Worm (Caenorhabditis elegans) whole organism, L3 larva: Measurements from ENCODE around the gene mxl-2.

Experiments used
- R02D3.7 ChIP-seq: fragments of 150-350 bp; optimal IDR thresholded peaks from 2 replicates; lab custom pipeline; 2014; ENCODE audit warnings: missing biosample characterization, missing genetic modification characterization
- ZK546.5 ChIP-seq: sonication (generic microtip); optimal IDR thresholded peaks from 2 replicates; lab custom pipeline; 2017; ENCODE audit warnings: missing biosample characterization, missing genetic modification characterization
- aly-2 ChIP-seq: fragments of 150-350 bp; optimal IDR thresholded peaks from 2 replicates; lab custom pipeline; 2014; ENCODE audit warnings: missing biosample characterization, missing genetic modification characterization
- ama-1 ChIP-seq: fragments of 150-350 bp; optimal IDR thresholded peaks from 2 replicates; lab custom pipeline; 2018
- ceh-16 ChIP-seq: sonication (generic microtip); optimal IDR thresholded peaks from 2 replicates; lab custom pipeline; 2017; ENCODE audit warnings: missing biosample characterization, missing genetic modification characterization
- ceh-9 ChIP-seq: sonication (generic microtip); optimal IDR thresholded peaks from 2 replicates; lab custom pipeline; 2018; ENCODE audit warnings: missing biosample characterization, missing genetic modification characterization
- daf-12 ChIP-seq: fragments of 150-350 bp; optimal IDR thresholded peaks from 2 replicates; lab custom pipeline; 2014; ENCODE audit warnings: missing biosample characterization, missing genetic modification reagents, missing genetic modification characterization
- egl-27 ChIP-seq: sonication (generic microtip); optimal IDR thresholded peaks from 4 replicates; lab custom pipeline; 2017; ENCODE audit warnings: missing biosample characterization, missing genetic modification reagents, missing genetic modification characterization
- elt-1 ChIP-seq: fragments of 150-350 bp; optimal IDR thresholded peaks from 2 replicates; lab custom pipeline; 2014; ENCODE audit warnings: missing biosample characterization, missing genetic modification characterization
- elt-2 ChIP-seq: sonication (generic microtip); optimal IDR thresholded peaks from 2 replicates; lab custom pipeline; 2016; ENCODE audit warnings: missing genetic modification reagents, mild to moderate bottlenecking, missing genetic modification characterization, missing compliant biosample characterization
- elt-3 ChIP-seq, 3 experiments: fragments of 150-350 bp in 1 of 3; sonication (generic microtip) in 2 of 3; optimal IDR thresholded peaks; 2 replicates in 2 of 3; 4 replicates in 1 of 3; lab custom pipeline; 2014 to 2017; ENCODE audit warnings: missing biosample characterization in 3 of 3, missing genetic modification characterization in 3 of 3
- eor-1 ChIP-seq, 2 experiments: fragments of 150-350 bp; optimal IDR thresholded peaks; 2 replicates each; lab custom pipeline; 2014 to 2018; ENCODE audit warnings: missing biosample characterization in 2 of 2, missing genetic modification characterization in 2 of 2
- fos-1 ChIP-seq: fragments of 150-350 bp; optimal IDR thresholded peaks from 2 replicates; lab custom pipeline; 2014; ENCODE audit warnings: missing biosample characterization, missing genetic modification characterization
- hmg-11 ChIP-seq: sonication (generic microtip); optimal IDR thresholded peaks from 2 replicates; lab custom pipeline; 2016; ENCODE audit warnings: missing genetic modification characterization, missing compliant biosample characterization
- jun-1 ChIP-seq: fragments of 150-350 bp; optimal IDR thresholded peaks from 2 replicates; lab custom pipeline; 2014; ENCODE audit warnings: missing biosample characterization, missing genetic modification reagents, missing genetic modification characterization
- lin-15B ChIP-seq: fragments of 150-350 bp; optimal IDR thresholded peaks from 2 replicates; lab custom pipeline; 2014; ENCODE audit warnings: missing biosample characterization, missing genetic modification characterization
- lin-39 ChIP-seq: fragments of 150-350 bp; optimal IDR thresholded peaks from 2 replicates; lab custom pipeline; 2018; ENCODE audit warnings: missing biosample characterization, missing genetic modification reagents, missing genetic modification characterization
- lsy-12 ChIP-seq: sonication (generic microtip); optimal IDR thresholded peaks from 2 replicates; lab custom pipeline; 2016; ENCODE audit warnings: mild to moderate bottlenecking, missing genetic modification characterization, missing compliant biosample characterization
- mdl-1 ChIP-seq: fragments of 150-350 bp; optimal IDR thresholded peaks from 2 replicates; lab custom pipeline; 2014; ENCODE audit warnings: missing biosample characterization, missing genetic modification characterization
- mml-1 ChIP-seq: fragments of 150-350 bp; sonication (generic microtip); optimal IDR thresholded peaks from 3 replicates; lab custom pipeline; 2014; ENCODE audit warnings: missing biosample characterization, missing genetic modification characterization
- nfya-1 ChIP-seq: sonication (generic microtip); optimal IDR thresholded peaks from 2 replicates; lab custom pipeline; 2017; ENCODE audit warnings: missing genetic modification characterization, mild to moderate bottlenecking, missing compliant biosample characterization, antibody characterized with exemption, moderate library complexity; ENCODE audit not compliant: insufficient read depth
- nhr-11 ChIP-seq: fragments of 150-350 bp; optimal IDR thresholded peaks from 2 replicates; lab custom pipeline; 2014; ENCODE audit warnings: missing biosample characterization, missing genetic modification characterization
- nhr-12 ChIP-seq: fragments of 150-350 bp; optimal IDR thresholded peaks from 2 replicates; lab custom pipeline; 2014; ENCODE audit warnings: missing biosample characterization, missing genetic modification characterization
- nhr-28 ChIP-seq: fragments of 150-350 bp; optimal IDR thresholded peaks from 2 replicates; lab custom pipeline; 2014; ENCODE audit warnings: missing biosample characterization, missing genetic modification characterization
- nhr-43 ChIP-seq: sonication (generic microtip); optimal IDR thresholded peaks from 2 replicates; lab custom pipeline; 2016; ENCODE audit warnings: mild to moderate bottlenecking, missing genetic modification characterization, missing compliant biosample characterization; ENCODE audit not compliant: poor library complexity, severe bottlenecking
- nhr-67 ChIP-seq: fragments of 150-350 bp; optimal IDR thresholded peaks from 2 replicates; lab custom pipeline; 2014; ENCODE audit warnings: missing biosample characterization, missing genetic modification characterization
- nhr-76 ChIP-seq: fragments of 150-350 bp; sonication (generic microtip); optimal IDR thresholded peaks from 5 replicates; lab custom pipeline; 2014; ENCODE audit warnings: missing biosample characterization, missing genetic modification characterization
- nhr-77 ChIP-seq: fragments of 150-350 bp; optimal IDR thresholded peaks from 2 replicates; lab custom pipeline; 2014; ENCODE audit warnings: missing biosample characterization, missing genetic modification characterization
- pha-4 ChIP-seq: fragments of 150-350 bp; optimal IDR thresholded peaks from 2 replicates; lab custom pipeline; 2014; ENCODE audit warnings: missing biosample characterization, missing genetic modification reagents, missing genetic modification characterization
- pqm-1 ChIP-seq: fragments of 150-350 bp; optimal IDR thresholded peaks from 2 replicates; lab custom pipeline; 2017; ENCODE audit warnings: missing biosample characterization, missing genetic modification characterization, inconsistent platforms
- sea-2 ChIP-seq: fragments of 150-350 bp; sonication (generic microtip); optimal IDR thresholded peaks from 4 replicates; lab custom pipeline; 2014; ENCODE audit warnings: missing biosample characterization, missing genetic modification reagents, missing genetic modification characterization
- skn-1 ChIP-seq: fragments of 150-350 bp; optimal IDR thresholded peaks from 2 replicates; lab custom pipeline; 2014; ENCODE audit warnings: missing biosample characterization, missing genetic modification characterization
- snpc-4 ChIP-seq: fragments of 150-350 bp; optimal IDR thresholded peaks from 2 replicates; lab custom pipeline; 2014; ENCODE audit warnings: missing biosample characterization, missing genetic modification characterization
- tbx-2 ChIP-seq: sonication (generic microtip); optimal IDR thresholded peaks from 2 replicates; lab custom pipeline; 2016; ENCODE audit warnings: mild to moderate bottlenecking, missing genetic modification characterization, missing compliant biosample characterization
- unc-39 ChIP-seq: sonication (generic microtip); optimal IDR thresholded peaks from 4 replicates; lab custom pipeline; 2017; ENCODE audit warnings: missing biosample characterization, missing genetic modification characterization
- unc-62 ChIP-seq: fragments of 150-350 bp; sonication (generic microtip); optimal IDR thresholded peaks from 4 replicates; lab custom pipeline; 2014; ENCODE audit warnings: missing biosample characterization, missing genetic modification reagents, missing genetic modification characterization
- ztf-11 ChIP-seq: fragments of 150-350 bp; optimal IDR thresholded peaks from 2 replicates; lab custom pipeline; 2014; ENCODE audit warnings: missing biosample characterization, missing genetic modification characterization
- ztf-4 ChIP-seq: fragments of 150-350 bp; optimal IDR thresholded peaks from 2 replicates; lab custom pipeline; 2014; ENCODE audit warnings: missing biosample characterization, missing genetic modification characterization

Gene mxl-2

DNA sequence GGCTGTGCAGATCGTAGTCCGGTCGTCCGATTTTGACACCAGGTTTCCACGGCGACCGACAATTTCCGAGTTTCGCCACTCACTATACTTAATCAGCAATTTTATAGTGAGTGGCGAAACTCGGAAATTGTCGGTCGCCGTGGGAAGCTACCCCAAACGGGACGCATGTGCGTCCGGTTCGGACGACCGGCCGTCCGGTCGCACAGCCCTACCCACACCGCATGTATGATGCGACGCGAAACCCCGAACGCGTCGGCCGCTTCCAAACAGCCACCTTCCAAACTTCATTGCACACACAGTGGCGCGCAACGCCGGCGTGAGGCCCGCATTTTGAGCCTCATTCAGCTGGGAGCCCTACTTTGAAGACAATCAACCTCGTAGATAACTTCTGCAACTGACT, 36.8 kb downstream of the mxl-2 start:
- TF ChIP-seq fos-1: no peak
- TF ChIP-seq lin-15B (tag; lab: Kevin White, UChicago): no peak
- TF ChIP-seq eor-1 (tag; optimal IDR thresholded peaks at IDR 0.05; lab: Kevin White, UChicago): no peak
- no peak for TF ChIP-seq egl-27 (tag; lab: Kevin White, UChicago)
- TF ChIP-seq, all 47 proteins: peak for 0

- TF ChIP-seq pha-4 (tag; lab: Kevin White, UChicago) (no peak), egl-27 (tag; lab: Kevin White, UChicago) (no peak), fos-1 (no peak), nfya-1 (tag; lab: Kevin White, UChicago) (no peak), aly-2 (tag; lab: Kevin White, UChicago) (no peak), nhr-11 (tag; lab: Kevin White, UChicago) (no peak), skn-1 (tag; lab: Kevin White, UChicago) (no peak), nhr-12 (no peak)
These were observed 38.8 kb downstream of the mxl-2 start for ce11 chrIII:149132-149531.

DNA sequence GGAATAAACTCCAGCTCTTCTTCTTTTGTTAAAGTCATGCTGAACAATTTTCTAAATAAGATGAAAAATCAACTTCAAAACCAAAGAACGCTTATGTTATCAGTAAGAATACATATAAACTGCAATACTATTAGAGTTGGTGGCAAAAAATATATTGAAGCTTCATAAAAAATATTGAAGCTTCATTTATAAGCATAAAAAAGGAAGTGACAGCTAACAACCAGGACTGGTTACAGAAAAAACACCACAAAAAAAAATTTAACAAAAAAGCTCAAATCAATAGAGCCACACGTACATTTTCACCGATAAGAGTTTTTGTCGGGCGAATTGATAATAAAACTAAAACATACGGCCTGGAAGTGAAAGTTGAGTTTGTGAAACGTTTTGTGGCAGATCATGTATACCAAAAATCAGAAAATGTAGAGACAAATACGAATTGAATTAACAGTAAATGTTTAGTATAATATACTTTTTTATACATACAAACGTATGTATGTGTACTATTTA, 40.3 kb downstream of the mxl-2 start, which contains the start of gene sqst-5:
sqst-5 (minus strand) TSS at position 51 of the 507 bp plus-strand sequence.
- TF ChIP-seq unc-39 (tag; lab: Kevin White, UChicago): no peak
- TF ChIP-seq elt-2 (tag; lab: Kevin White, UChicago): peak; percentile 76
- peak; percentile 59 for TF ChIP-seq pqm-1 (tag; lab: Kevin White, UChicago)

ce11 chrIII:146369-146768, 41.6 kb downstream of the mxl-2 start, which contains the start of gene fbxb-84:
Gene fbxb-84 (minus strand): TSS chrIII:146469.
- no peak for TF ChIP-seq lin-39 (tag; lab: Kevin White, UChicago)
- no peak for TF ChIP-seq ztf-4 (tag; lab: Kevin White, UChicago)
- no peak for TF ChIP-seq snpc-4 (tag; lab: Kevin White, UChicago)
- no peak for TF ChIP-seq nhr-76 (tag; lab: Kevin White, UChicago)
- no peak for TF ChIP-seq ZK546.5 (tag; lab: Kevin White, UChicago)
- TF ChIP-seq aly-2 (tag; lab: Kevin White, UChicago): no peak
- no peak for TF ChIP-seq pqm-1 (tag; lab: Kevin White, UChicago)
- TF ChIP-seq jun-1 (tag; lab: Kevin White, UChicago): no peak
- TF ChIP-seq, all 47 proteins: peak for 0

ce11 chrIII:145078-145477, 42.9 kb downstream of the mxl-2 start, which contains the start of the genes T17A3.12 and fbxb-83:
Gene T17A3.12 (minus strand): TSS chrIII:145178.
Gene fbxb-83 (minus strand): TSS chrIII:145211.
- TF ChIP-seq mdl-1 (tag; lab: Kevin White, UChicago) (no peak), egl-27 (tag; lab: Kevin White, UChicago) (no peak), lin-15B (tag; lab: Kevin White, UChicago) (no peak), ceh-9 (no peak), jun-1 (tag; lab: Kevin White, UChicago) (no peak), aly-2 (tag; lab: Kevin White, UChicago) (no peak), ama-1 (lab: Kevin White, UChicago) (no peak), hmg-11 (no peak), R02D3.7 (tag; lab: Kevin White, UChicago) (no peak), elt-1 (tag; lab: Kevin White, UChicago) (no peak), ztf-4 (tag; lab: Kevin White, UChicago) (no peak), sea-2 (GFP tag; lab: Kevin White, UChicago) (no peak), tbx-2 (no peak), elt-3 (tag; optimal IDR thresholded peaks at IDR 0.05; lab: Kevin White, UChicago) (no peak), nhr-67 (tag; lab: Kevin White, UChicago) (no peak)
- TF ChIP-seq, all 47 proteins: peak for 0

DNA sequence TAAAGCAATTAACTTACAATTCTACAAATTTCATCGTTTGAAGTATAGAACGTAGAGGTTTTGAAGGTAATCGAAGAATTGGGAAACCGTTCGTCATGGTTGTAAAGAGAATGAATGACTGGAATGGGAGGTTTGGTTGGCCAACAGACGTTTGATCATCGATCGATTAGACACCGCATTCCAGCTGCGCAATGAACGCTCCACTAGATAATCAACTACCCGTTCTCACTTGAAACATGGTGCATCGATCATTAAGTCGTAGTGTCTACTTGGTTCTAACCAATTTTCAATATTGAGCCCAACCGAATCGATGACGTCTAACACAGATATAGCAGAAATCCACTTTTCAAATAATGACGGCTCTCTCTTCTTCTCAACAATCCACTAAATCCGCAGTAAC, 44.8 kb downstream of the mxl-2 start, which contains the start of gene fbxb-82:
fbxb-82 (minus strand) TSS at position 101 of the 400 bp plus-strand sequence.
- TF ChIP-seq elt-1 (tag; lab: Kevin White, UChicago): no peak

DNA sequence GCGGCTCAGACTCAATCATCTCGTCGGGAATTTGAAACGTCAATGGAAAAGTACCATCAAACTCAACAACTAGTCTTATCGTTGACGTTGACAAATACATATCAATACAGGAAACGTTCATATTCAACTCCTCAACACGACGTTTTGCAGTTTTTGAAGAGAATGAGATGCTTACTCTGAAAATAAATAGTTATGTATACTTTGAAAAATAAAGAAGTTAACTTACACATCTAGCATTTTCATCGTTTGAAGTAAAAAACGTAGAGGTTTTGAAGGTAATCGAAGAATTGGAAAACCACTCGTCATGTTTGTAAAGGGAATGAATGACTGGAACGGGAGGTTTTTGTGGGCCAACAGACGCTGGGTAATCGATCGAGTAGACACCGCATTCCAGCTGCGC, 47.0 kb downstream of the mxl-2 start, which contains the start of gene fbxb-81:
fbxb-81 (minus strand) TSS at position 314 of the 400 bp plus-strand sequence.
- no peak for TF ChIP-seq daf-12 (tag; lab: Kevin White, UChicago)
- no peak for TF ChIP-seq skn-1 (tag; lab: Kevin White, UChicago)
- TF ChIP-seq pqm-1 (tag; lab: Kevin White, UChicago): no peak
- TF ChIP-seq nhr-77 (tag; lab: Kevin White, UChicago): no peak
- TF ChIP-seq unc-62 (GFP tag; lab: Kevin White, UChicago): no peak
- no peak for TF ChIP-seq ceh-16 (tag; lab: Kevin White, UChicago)
- no peak for TF ChIP-seq ceh-9
- no peak for TF ChIP-seq eor-1 (tag; optimal IDR thresholded peaks at IDR 0.05; lab: Kevin White, UChicago)
- TF ChIP-seq R02D3.7 (tag; lab: Kevin White, UChicago): no peak
- no peak for TF ChIP-seq nhr-43 (tag; lab: Kevin White, UChicago)
- no peak for TF ChIP-seq lin-15B (tag; lab: Kevin White, UChicago)
- no peak for TF ChIP-seq nhr-12
- TF ChIP-seq ztf-11 (tag; lab: Kevin White, UChicago): no peak
- TF ChIP-seq nhr-28: no peak
- no peak for TF ChIP-seq sea-2 (GFP tag; lab: Kevin White, UChicago)
- no peak for TF ChIP-seq mml-1
- no peak for TF ChIP-seq lsy-12 (tag; lab: Kevin White, UChicago)
- TF ChIP-seq egl-27 (tag; lab: Kevin White, UChicago): no peak
- TF ChIP-seq aly-2 (tag; lab: Kevin White, UChicago): no peak
- TF ChIP-seq, all 47 proteins: peak for 0
